Fruit fly (Drosophila melanogaster): Measurements from ENCODE around the gene Mp.

Gene Mp

dm6 chr3L:7009886-7010285 is 11.2 kb downstream of the Mp start:
- TF ChIP-seq Sin3A (optimal IDR thresholded peaks at IDR 0.05) (no peak), insv (optimal IDR thresholded peaks at IDR 0.05) (no peak), psq (optimal IDR thresholded peaks at IDR 0.05) (no peak)

- TF ChIP-seq psq (optimal IDR thresholded peaks at IDR 0.05) (no peak), h (optimal IDR thresholded peaks at IDR 0.05) (no peak), Myc (optimal IDR thresholded peaks at IDR 0.05) (no peak), ttk (optimal IDR thresholded peaks at IDR 0.05) (no peak), insv (optimal IDR thresholded peaks at IDR 0.05) (no peak), Sin3A (optimal IDR thresholded peaks at IDR 0.05) (no peak)
Measured at dm6 chr3L:7012271-7012670, 13.6 kb downstream of the Mp start.

dm6 chr3L:7013568-7014305 is 15.1 kb downstream of the Mp start:
- TF ChIP-seq Sin3A (optimal IDR thresholded peaks at IDR 0.05): no peak

dm6 chr3L:7026694-7027093 is 28.1 kb downstream of the Mp start, which contains the start of gene CG17744:
CG17744 (minus strand) TSS chr3L:7026794.
- TF ChIP-seq Myc (optimal IDR thresholded peaks at IDR 0.05): no peak
- TF ChIP-seq Sin3A (optimal IDR thresholded peaks at IDR 0.05): no peak
- no peak for TF ChIP-seq psq (optimal IDR thresholded peaks at IDR 0.05)
- no peak for TF ChIP-seq h (optimal IDR thresholded peaks at IDR 0.05)
- TF ChIP-seq ttk (optimal IDR thresholded peaks at IDR 0.05): no peak

dm6 chr3L:7035037-7035436 is 36.4 kb downstream of the Mp start:
- TF ChIP-seq Sin3A (optimal IDR thresholded peaks at IDR 0.05): no peak
- TF ChIP-seq insv (optimal IDR thresholded peaks at IDR 0.05): no peak
- TF ChIP-seq Myc (optimal IDR thresholded peaks at IDR 0.05): no peak
- no peak for TF ChIP-seq psq (optimal IDR thresholded peaks at IDR 0.05)
- no peak for TF ChIP-seq h (optimal IDR thresholded peaks at IDR 0.05)
- TF ChIP-seq ttk (optimal IDR thresholded peaks at IDR 0.05): no peak

dm6 chr3L:7037843-7038242 is 39.2 kb downstream of the Mp start:
- TF ChIP-seq ttk (optimal IDR thresholded peaks at IDR 0.05) (no peak), h (optimal IDR thresholded peaks at IDR 0.05) (no peak), Sin3A (optimal IDR thresholded peaks at IDR 0.05) (no peak), Myc (optimal IDR thresholded peaks at IDR 0.05) (no peak), psq (optimal IDR thresholded peaks at IDR 0.05) (no peak), insv (optimal IDR thresholded peaks at IDR 0.05) (no peak)

dm6 chr3L:7058401-7058999 is 59.9 kb downstream of the Mp start:
- TF ChIP-seq insv (optimal IDR thresholded peaks at IDR 0.05): no peak
- no peak for TF ChIP-seq h (optimal IDR thresholded peaks at IDR 0.05)
- no peak for TF ChIP-seq Sin3A (optimal IDR thresholded peaks at IDR 0.05)
- no peak for TF ChIP-seq Myc (optimal IDR thresholded peaks at IDR 0.05)
- TF ChIP-seq ttk (optimal IDR thresholded peaks at IDR 0.05): no peak
- TF ChIP-seq psq (optimal IDR thresholded peaks at IDR 0.05): no peak

dm6 chr3L:7066014-7066413 is 67.4 kb downstream of the Mp start, which contains the start of gene CG14823:
CG14823 (plus strand) TSS chr3L:7066314.
- no peak for TF ChIP-seq Sin3A (optimal IDR thresholded peaks at IDR 0.05)
- no peak for TF ChIP-seq h (optimal IDR thresholded peaks at IDR 0.05)
- no peak for TF ChIP-seq Myc (optimal IDR thresholded peaks at IDR 0.05)
- TF ChIP-seq psq (optimal IDR thresholded peaks at IDR 0.05): no peak
- no peak for TF ChIP-seq ttk (optimal IDR thresholded peaks at IDR 0.05)
- TF ChIP-seq insv (optimal IDR thresholded peaks at IDR 0.05): no peak

- TF ChIP-seq ttk (optimal IDR thresholded peaks at IDR 0.05): no peak
- TF ChIP-seq psq (optimal IDR thresholded peaks at IDR 0.05): no peak
- no peak for TF ChIP-seq Myc (optimal IDR thresholded peaks at IDR 0.05)
- TF ChIP-seq Sin3A (optimal IDR thresholded peaks at IDR 0.05): no peak
- TF ChIP-seq h (optimal IDR thresholded peaks at IDR 0.05): no peak
- no peak for TF ChIP-seq insv (optimal IDR thresholded peaks at IDR 0.05)
Measured at dm6 chr3L:7069099-7069498, 70.5 kb downstream of the Mp start, which contains the start of gene CG32391. CG32391 (minus strand) TSS chr3L:7069199.

dm6 chr3L:7075147-7075546 is 76.5 kb downstream of the Mp start, which contains the start of gene CG34030:
CG34030 (minus strand) TSS chr3L:7075247.
- TF ChIP-seq insv (optimal IDR thresholded peaks at IDR 0.05): no peak
- TF ChIP-seq h (optimal IDR thresholded peaks at IDR 0.05): no peak
- TF ChIP-seq Sin3A (optimal IDR thresholded peaks at IDR 0.05): no peak
- no peak for TF ChIP-seq ttk (optimal IDR thresholded peaks at IDR 0.05)
- TF ChIP-seq psq (optimal IDR thresholded peaks at IDR 0.05): no peak
- no peak for TF ChIP-seq Myc (optimal IDR thresholded peaks at IDR 0.05)

dm6 chr3L:7077258-7077657 is 78.6 kb downstream of the Mp start, which contains the start of gene CG8641:
CG8641 (minus strand) TSS chr3L:7077462.
- no peak for TF ChIP-seq h (optimal IDR thresholded peaks at IDR 0.05)
- TF ChIP-seq ttk (optimal IDR thresholded peaks at IDR 0.05): no peak
- TF ChIP-seq Sin3A (optimal IDR thresholded peaks at IDR 0.05): no peak
- TF ChIP-seq psq (optimal IDR thresholded peaks at IDR 0.05): no peak
- TF ChIP-seq insv (optimal IDR thresholded peaks at IDR 0.05): no peak

dm6 chr3L:7082168-7082567 is 83.5 kb downstream of the Mp start:
- TF ChIP-seq psq (optimal IDR thresholded peaks at IDR 0.05) (no peak), Sin3A (optimal IDR thresholded peaks at IDR 0.05) (no peak), ttk (optimal IDR thresholded peaks at IDR 0.05) (no peak), insv (optimal IDR thresholded peaks at IDR 0.05) (no peak), Myc (optimal IDR thresholded peaks at IDR 0.05) (no peak), h (optimal IDR thresholded peaks at IDR 0.05) (no peak)

- TF ChIP-seq h (optimal IDR thresholded peaks at IDR 0.05) (no peak), insv (optimal IDR thresholded peaks at IDR 0.05) (no peak)
Measured at dm6 chr3L:7086093-7086492, 87.5 kb downstream of the Mp start.
